Fruit fly (Drosophila melanogaster) whole organism, adult: ENCODE data around the gene CG15394.

Experiments
- CG11617 ChIP-seq: fragments of 200-800 bp; sonication (Bioruptor generic); optimal IDR thresholded peaks from 2 replicates; lab custom pipeline; 2017; ENCODE audit warnings: mild to moderate bottlenecking, missing biosample characterization, missing genetic modification reagents, missing genetic modification characterization
- CG12768 ChIP-seq: fragments of 200-800 bp; sonication (Bioruptor generic); optimal IDR thresholded peaks from 2 replicates; lab custom pipeline; 2017; ENCODE audit warnings: missing biosample characterization, missing genetic modification characterization, mild to moderate bottlenecking, moderate library complexity, missing genetic modification reagents
- CG14711 ChIP-seq: fragments of 200-800 bp; sonication (Bioruptor generic); optimal IDR thresholded peaks from 2 replicates; lab custom pipeline; 2018; ENCODE audit warnings: missing biosample characterization, mild to moderate bottlenecking, missing genetic modification characterization, moderate library complexity
- CG1620 ChIP-seq: fragments of 200-800 bp; sonication (Bioruptor generic); optimal IDR thresholded peaks from 2 replicates; lab custom pipeline; 2016; ENCODE audit warnings: missing biosample characterization, missing genetic modification characterization
- CG33017 ChIP-seq: fragments of 200-800 bp; sonication (Bioruptor generic); optimal IDR thresholded peaks from 2 replicates; lab custom pipeline; 2018; ENCODE audit warnings: missing biosample characterization, mild to moderate bottlenecking, missing genetic modification characterization, moderate library complexity
- CG5204 ChIP-seq: fragments of 200-800 bp; sonication (Bioruptor generic); optimal IDR thresholded peaks from 2 replicates; lab custom pipeline; 2016; ENCODE audit warnings: missing biosample characterization, missing genetic modification characterization
- CG7045 ChIP-seq: fragments of 200-800 bp; sonication (Bioruptor generic); optimal IDR thresholded peaks from 2 replicates; lab custom pipeline; 2017; ENCODE audit warnings: missing biosample characterization, mild to moderate bottlenecking, missing genetic modification characterization
- CG7101 ChIP-seq: fragments of 200-800 bp; sonication (Bioruptor generic); optimal IDR thresholded peaks from 2 replicates; lab custom pipeline; 2018; ENCODE audit warnings: missing biosample characterization, mild to moderate bottlenecking, missing genetic modification characterization, moderate library complexity
- Clk ChIP-seq: fragments of 200-800 bp; sonication (Bioruptor generic); optimal IDR thresholded peaks from 2 replicates; lab custom pipeline; 2017; ENCODE audit warnings: missing biosample characterization, missing genetic modification characterization
- Crg-1 ChIP-seq: fragments of 200-800 bp; sonication (Bioruptor generic); optimal IDR thresholded peaks from 2 replicates; lab custom pipeline; 2016; ENCODE audit warnings: missing biosample characterization, missing genetic modification characterization
- Hr96 ChIP-seq: fragments of 200-800 bp; sonication (Bioruptor generic); optimal IDR thresholded peaks from 2 replicates; lab custom pipeline; 2016; ENCODE audit warnings: missing biosample characterization, missing genetic modification characterization
- Mnt ChIP-seq: fragments of 200-800 bp; sonication (Bioruptor generic); optimal IDR thresholded peaks from 2 replicates; lab custom pipeline; 2016; ENCODE audit warnings: missing biosample characterization, mild to moderate bottlenecking, missing genetic modification characterization
- bab1 ChIP-seq: fragments of 200-800 bp; sonication (Bioruptor generic); optimal IDR thresholded peaks from 3 replicates; lab custom pipeline; 2019; ENCODE audit warnings: missing biosample characterization, mild to moderate bottlenecking, missing genetic modification characterization, moderate library complexity
- cic ChIP-seq: fragments of 200-800 bp; sonication (Bioruptor generic); optimal IDR thresholded peaks from 2 replicates; lab custom pipeline; 2017; ENCODE audit warnings: missing biosample characterization, mild to moderate bottlenecking, missing genetic modification characterization, moderate library complexity
- cnc ChIP-seq, 2 experiments: fragments of >200 bp; optimal IDR thresholded peaks; 2 replicates each; lab custom pipeline; 2017
- kay ChIP-seq: fragments of 200-800 bp; sonication (Bioruptor generic); peaks from one replicate; lab custom pipeline; 2016; ENCODE audit warnings: missing biosample characterization, missing genetic modification characterization, borderline replicate concordance
- ovo ChIP-seq: fragments of 200-800 bp; sonication (Bioruptor generic); optimal IDR thresholded peaks from 2 replicates; lab custom pipeline; 2016; ENCODE audit warnings: missing biosample characterization, missing genetic modification characterization
- pad ChIP-seq: fragments of 200-800 bp; sonication (Bioruptor generic); optimal IDR thresholded peaks from 3 replicates; lab custom pipeline; 2017; ENCODE audit warnings: missing biosample characterization, missing genetic modification characterization, mild to moderate bottlenecking, moderate library complexity, missing genetic modification reagents
- tj ChIP-seq: fragments of 200-800 bp; sonication (Bioruptor generic); optimal IDR thresholded peaks from 3 replicates; lab custom pipeline; 2017; ENCODE audit warnings: missing biosample characterization, mild to moderate bottlenecking, missing genetic modification characterization, moderate library complexity
- toe ChIP-seq: fragments of 200-800 bp; sonication (Bioruptor generic); optimal IDR thresholded peaks from 2 replicates; lab custom pipeline; 2016; ENCODE audit warnings: missing biosample characterization, missing genetic modification characterization

CG15394 gene

dm6 chr2L:2574717-2575273 lies 16.9 kb upstream of the CG15394 start, which contains the start of the genes Rad1 and Sws1:
Gene Rad1 (minus strand): TSS chr2L:2575052.
Gene Sws1 (minus strand): TSS chr2L:2575052.
- TF ChIP-seq ovo (GFP tag; lab: Kevin White, UChicago) (no peak), bab1 (no peak), CG7045 (GFP tag; lab: Kevin White, UChicago) (no peak), cic (GFP tag; lab: Kevin White, UChicago) (no peak)

dm6 chr2L:2576565-2577360 lies 14.9 kb upstream of the CG15394 start, which contains the start of gene insv:
Gene insv (minus strand): TSS chr2L:2576997.
- peak; percentile 68 for TF ChIP-seq CG14711
- no peak for TF ChIP-seq CG7101 (tag; lab: Kevin White, UChicago)

- TF ChIP-seq CG14711 (peak; percentile 36), CG5204 (GFP tag; lab: Kevin White, UChicago) (no peak)
Observed at dm6 chr2L:2577361-2577737, 14.3 kb upstream of the CG15394 start, which contains the start of gene Elba2. Gene Elba2 (plus strand): TSS chr2L:2577687.

dm6 chr2L:2579669-2580351 lies 11.9 kb upstream of the CG15394 start, which contains the start of the genes ND-B17.2 and Arpc5:
Gene ND-B17.2 (minus strand): TSS chr2L:2580172.
Gene Arpc5 (plus strand): TSS chr2L:2580292.
- TF ChIP-seq toe (GFP tag; lab: Kevin White, UChicago) (no peak), Mnt (GFP tag; lab: Kevin White, UChicago) (peak; percentile 17), pad (GFP tag; lab: Kevin White, UChicago) (no peak), Crg-1 (GFP tag; lab: Kevin White, UChicago) (no peak), CG14711 (peak; percentile 7), tj (GFP tag; lab: Kevin White, UChicago) (no peak), CG7045 (GFP tag; lab: Kevin White, UChicago) (no peak), bab1 (peak; percentile 52), CG11617 (GFP tag; lab: Kevin White, UChicago) (peak; percentile 7), CG5204 (GFP tag; lab: Kevin White, UChicago) (no peak), CG7101 (tag; lab: Kevin White, UChicago) (no peak), CG1620 (GFP tag; lab: Kevin White, UChicago) (peak; percentile 22), cnc (optimal IDR thresholded peaks at IDR 0.05; lab: Kevin White, UChicago) (no peak), Clk (GFP tag; lab: Kevin White, UChicago) (no peak), Hr96 (no peak), cic (GFP tag; lab: Kevin White, UChicago) (no peak), CG12768 (no peak), kay (no peak), ovo (GFP tag; lab: Kevin White, UChicago) (no peak), CG33017 (no peak)

- TF ChIP-seq Hr96: peak; percentile 10
- TF ChIP-seq ovo (GFP tag; lab: Kevin White, UChicago): no peak
- TF ChIP-seq Crg-1 (GFP tag; lab: Kevin White, UChicago): no peak
- no peak for TF ChIP-seq bab1
- TF ChIP-seq tj (GFP tag; lab: Kevin White, UChicago): peak; percentile 33
- TF ChIP-seq Clk (GFP tag; lab: Kevin White, UChicago): no peak
- TF ChIP-seq pad (GFP tag; lab: Kevin White, UChicago): peak; percentile 60
- TF ChIP-seq CG5204 (GFP tag; lab: Kevin White, UChicago): no peak
- TF ChIP-seq Mnt (GFP tag; lab: Kevin White, UChicago): peak; percentile 16
- TF ChIP-seq cic (GFP tag; lab: Kevin White, UChicago): no peak
- TF ChIP-seq CG7101 (tag; lab: Kevin White, UChicago): no peak
- peak; percentile 97 for TF ChIP-seq kay
- TF ChIP-seq CG7045 (GFP tag; lab: Kevin White, UChicago): no peak
- TF ChIP-seq CG33017: peak; percentile 41
- no peak for TF ChIP-seq CG11617 (GFP tag; lab: Kevin White, UChicago)
- no peak for TF ChIP-seq cnc (optimal IDR thresholded peaks at IDR 0.05; lab: Kevin White, UChicago)
- TF ChIP-seq toe (GFP tag; lab: Kevin White, UChicago): no peak
- peak; percentile 46 for TF ChIP-seq CG12768
Observed at dm6 chr2L:2584461-2585056, 7.1 kb upstream of the CG15394 start.

dm6 chr2L:2585285-2585684 lies 6.4 kb upstream of the CG15394 start, which contains the start of gene Drp1:
Gene Drp1 (minus strand): TSS chr2L:2585430.
- TF ChIP-seq CG12768: peak; percentile 26
- TF ChIP-seq toe (GFP tag; lab: Kevin White, UChicago): no peak
- TF ChIP-seq CG14711: peak; percentile 3
- TF ChIP-seq Crg-1 (GFP tag; lab: Kevin White, UChicago): peak; percentile 74
- TF ChIP-seq Hr96: peak; percentile 41
- TF ChIP-seq CG33017: no peak
- peak; percentile 62 for TF ChIP-seq CG7101 (tag; lab: Kevin White, UChicago)
- TF ChIP-seq cic (GFP tag; lab: Kevin White, UChicago): peak; percentile 6
- peak; percentile 58 for TF ChIP-seq CG1620 (GFP tag; lab: Kevin White, UChicago)
- TF ChIP-seq CG11617 (GFP tag; lab: Kevin White, UChicago): no peak
- TF ChIP-seq tj (GFP tag; lab: Kevin White, UChicago): no peak
- TF ChIP-seq pad (GFP tag; lab: Kevin White, UChicago): peak; percentile 53
- TF ChIP-seq bab1: no peak
- no peak for TF ChIP-seq CG5204 (GFP tag; lab: Kevin White, UChicago)
- peak; percentile 1 for TF ChIP-seq CG7045 (GFP tag; lab: Kevin White, UChicago)
- TF ChIP-seq Clk (GFP tag; lab: Kevin White, UChicago): peak; percentile 17
- TF ChIP-seq ovo (GFP tag; lab: Kevin White, UChicago): peak; percentile 29
- TF ChIP-seq cnc (optimal IDR thresholded peaks at IDR 0.05; lab: Kevin White, UChicago): no peak
- TF ChIP-seq Mnt (GFP tag; lab: Kevin White, UChicago): peak; percentile 47
- TF ChIP-seq kay: no peak
